Worm (Caenorhabditis elegans) whole organism, L4/young adult: Measurements from ENCODE around the gene ace-4.

Experiments
- W03F9.2 ChIP-seq: fragments of 150-350 bp; optimal IDR thresholded peaks from 2 replicates; lab custom pipeline; 2014; ENCODE audit warnings: missing biosample characterization, missing genetic modification characterization
- dao-5 ChIP-seq: sonication (generic microtip); optimal IDR thresholded peaks from 2 replicates; lab custom pipeline; 2016; ENCODE audit warnings: missing genotype, missing genetic modification characterization, moderate library complexity, missing compliant biosample characterization
- him-1 ChIP-seq: sonication (generic microtip); optimal IDR thresholded peaks from 2 replicates; lab custom pipeline; 2016; ENCODE audit warnings: missing genotype, missing genetic modification reagents, missing genetic modification characterization, missing compliant biosample characterization

Gene ace-4

ce11 chrII:14205335-14205734, 7.5 kb downstream of the ace-4 start, which contains the start of gene ace-3:
Gene ace-3 (plus strand): TSS chrII:14205635.
- TF ChIP-seq dao-5 (tag; lab: Kevin White, UChicago), result no peak

- TF ChIP-seq dao-5 (tag; lab: Kevin White, UChicago) (no peak), W03F9.2 (no peak), him-1 (tag; lab: Kevin White, UChicago) (no peak)
These were observed 8.4 kb downstream of the ace-4 start for ce11 chrII:14206211-14206610.

- TF ChIP-seq W03F9.2 (no peak), dao-5 (tag; lab: Kevin White, UChicago) (no peak), him-1 (tag; lab: Kevin White, UChicago) (no peak)
These were observed 13.3 kb downstream of the ace-4 start, which contains the start of gene hot-7 for ce11 chrII:14211118-14211517. Gene hot-7 (plus strand): TSS chrII:14211418.

- TF ChIP-seq dao-5 (tag; lab: Kevin White, UChicago) (no peak), W03F9.2 (no peak), him-1 (tag; lab: Kevin White, UChicago) (no peak)
These were observed 16.3 kb downstream of the ace-4 start, which contains the start of gene Y48B6A.10 for ce11 chrII:14214109-14214508. Gene Y48B6A.10 (plus strand): TSS chrII:14214409.

ce11 chrII:14218142-14218541, 20.3 kb downstream of the ace-4 start:
- no peak for TF ChIP-seq W03F9.2
- no peak for TF ChIP-seq dao-5 (tag; lab: Kevin White, UChicago)
- TF ChIP-seq him-1 (tag; lab: Kevin White, UChicago), result no peak

ce11 chrII:14226175-14226574, 28.3 kb downstream of the ace-4 start, which contains the start of gene Y48B6A.13:
Gene Y48B6A.13 (minus strand): TSS chrII:14226275.
- TF ChIP-seq him-1 (tag; lab: Kevin White, UChicago) (no peak), dao-5 (tag; lab: Kevin White, UChicago) (no peak), W03F9.2 (no peak)

- TF ChIP-seq him-1 (tag; lab: Kevin White, UChicago) (no peak), W03F9.2 (no peak), dao-5 (tag; lab: Kevin White, UChicago) (no peak)
These were observed 32.2 kb downstream of the ace-4 start for ce11 chrII:14230075-14230474.

ce11 chrII:14230938-14231337, 33.1 kb downstream of the ace-4 start:
- TF ChIP-seq dao-5 (tag; lab: Kevin White, UChicago) (no peak), him-1 (tag; lab: Kevin White, UChicago) (no peak), W03F9.2 (no peak)

ce11 chrII:14233879-14234278, 36.0 kb downstream of the ace-4 start, which contains the start of gene men-1:
Gene men-1 (minus strand): TSS chrII:14234120.
- no peak for TF ChIP-seq him-1 (tag; lab: Kevin White, UChicago)
- no peak for TF ChIP-seq W03F9.2
- TF ChIP-seq dao-5 (tag; lab: Kevin White, UChicago), result no peak

ce11 chrII:14234375-14235102, 36.7 kb downstream of the ace-4 start:
- TF ChIP-seq dao-5 (tag; lab: Kevin White, UChicago), result no peak
- TF ChIP-seq W03F9.2, result no peak
- no peak for TF ChIP-seq him-1 (tag; lab: Kevin White, UChicago)

- TF ChIP-seq W03F9.2 (no peak), him-1 (tag; lab: Kevin White, UChicago) (no peak), dao-5 (tag; lab: Kevin White, UChicago) (no peak)
These were observed 38.7 kb downstream of the ace-4 start for ce11 chrII:14236569-14236968.

ce11 chrII:14237245-14237806, 39.5 kb downstream of the ace-4 start:
- TF ChIP-seq W03F9.2 (no peak), dao-5 (tag; lab: Kevin White, UChicago) (no peak), him-1 (tag; lab: Kevin White, UChicago) (no peak)

- TF ChIP-seq dao-5 (tag; lab: Kevin White, UChicago), result no peak
- TF ChIP-seq him-1 (tag; lab: Kevin White, UChicago), result no peak
- no peak for TF ChIP-seq W03F9.2
These were observed 42.1 kb downstream of the ace-4 start for ce11 chrII:14239924-14240323.

ce11 chrII:14242259-14242658, 44.4 kb downstream of the ace-4 start:
- no peak for TF ChIP-seq W03F9.2

- no peak for TF ChIP-seq W03F9.2
These were observed 45.7 kb downstream of the ace-4 start, which contains the start of gene jmjd-2 for ce11 chrII:14243503-14243902. Gene jmjd-2 (minus strand): TSS chrII:14243603.
